Fruit fly (Drosophila melanogaster) whole organism, adult: Measurements from ENCODE around the gene CecB.
A peak's percentile ranks its signal among the peaks of the same experiment; 100 is the strongest.

Experiments
- CG11617 ChIP-seq: fragments of 200-800 bp; sonication (Bioruptor generic); optimal IDR thresholded peaks from 2 replicates; lab custom pipeline; 2017; ENCODE audit warnings: mild to moderate bottlenecking, missing biosample characterization, missing genetic modification reagents, missing genetic modification characterization
- CG12768 ChIP-seq: fragments of 200-800 bp; sonication (Bioruptor generic); optimal IDR thresholded peaks from 2 replicates; lab custom pipeline; 2017; ENCODE audit warnings: missing biosample characterization, missing genetic modification characterization, mild to moderate bottlenecking, moderate library complexity, missing genetic modification reagents
- CG14711 ChIP-seq: fragments of 200-800 bp; sonication (Bioruptor generic); optimal IDR thresholded peaks from 2 replicates; lab custom pipeline; 2018; ENCODE audit warnings: missing biosample characterization, mild to moderate bottlenecking, missing genetic modification characterization, moderate library complexity
- CG1620 ChIP-seq: fragments of 200-800 bp; sonication (Bioruptor generic); optimal IDR thresholded peaks from 2 replicates; lab custom pipeline; 2016; ENCODE audit warnings: missing biosample characterization, missing genetic modification characterization
- CG33017 ChIP-seq: fragments of 200-800 bp; sonication (Bioruptor generic); optimal IDR thresholded peaks from 2 replicates; lab custom pipeline; 2018; ENCODE audit warnings: missing biosample characterization, mild to moderate bottlenecking, missing genetic modification characterization, moderate library complexity
- CG5204 ChIP-seq: fragments of 200-800 bp; sonication (Bioruptor generic); optimal IDR thresholded peaks from 2 replicates; lab custom pipeline; 2016; ENCODE audit warnings: missing biosample characterization, missing genetic modification characterization
- CG7045 ChIP-seq: fragments of 200-800 bp; sonication (Bioruptor generic); optimal IDR thresholded peaks from 2 replicates; lab custom pipeline; 2017; ENCODE audit warnings: missing biosample characterization, mild to moderate bottlenecking, missing genetic modification characterization
- CG7101 ChIP-seq: fragments of 200-800 bp; sonication (Bioruptor generic); optimal IDR thresholded peaks from 2 replicates; lab custom pipeline; 2018; ENCODE audit warnings: missing biosample characterization, mild to moderate bottlenecking, missing genetic modification characterization, moderate library complexity
- Clk ChIP-seq: fragments of 200-800 bp; sonication (Bioruptor generic); optimal IDR thresholded peaks from 2 replicates; lab custom pipeline; 2017; ENCODE audit warnings: missing biosample characterization, missing genetic modification characterization
- Crg-1 ChIP-seq: fragments of 200-800 bp; sonication (Bioruptor generic); optimal IDR thresholded peaks from 2 replicates; lab custom pipeline; 2016; ENCODE audit warnings: missing biosample characterization, missing genetic modification characterization
- Hr96 ChIP-seq: fragments of 200-800 bp; sonication (Bioruptor generic); optimal IDR thresholded peaks from 2 replicates; lab custom pipeline; 2016; ENCODE audit warnings: missing biosample characterization, missing genetic modification characterization
- Mnt ChIP-seq: fragments of 200-800 bp; sonication (Bioruptor generic); optimal IDR thresholded peaks from 2 replicates; lab custom pipeline; 2016; ENCODE audit warnings: missing biosample characterization, mild to moderate bottlenecking, missing genetic modification characterization
- bab1 ChIP-seq: fragments of 200-800 bp; sonication (Bioruptor generic); optimal IDR thresholded peaks from 3 replicates; lab custom pipeline; 2019; ENCODE audit warnings: missing biosample characterization, mild to moderate bottlenecking, missing genetic modification characterization, moderate library complexity
- cic ChIP-seq: fragments of 200-800 bp; sonication (Bioruptor generic); optimal IDR thresholded peaks from 2 replicates; lab custom pipeline; 2017; ENCODE audit warnings: missing biosample characterization, mild to moderate bottlenecking, missing genetic modification characterization, moderate library complexity
- cnc ChIP-seq, 2 experiments: fragments of >200 bp; optimal IDR thresholded peaks; 2 replicates each; lab custom pipeline; 2017
- kay ChIP-seq: fragments of 200-800 bp; sonication (Bioruptor generic); peaks from one replicate; lab custom pipeline; 2016; ENCODE audit warnings: missing biosample characterization, missing genetic modification characterization, borderline replicate concordance
- ovo ChIP-seq: fragments of 200-800 bp; sonication (Bioruptor generic); optimal IDR thresholded peaks from 2 replicates; lab custom pipeline; 2016; ENCODE audit warnings: missing biosample characterization, missing genetic modification characterization
- pad ChIP-seq: fragments of 200-800 bp; sonication (Bioruptor generic); optimal IDR thresholded peaks from 3 replicates; lab custom pipeline; 2017; ENCODE audit warnings: missing biosample characterization, missing genetic modification characterization, mild to moderate bottlenecking, moderate library complexity, missing genetic modification reagents
- tj ChIP-seq: fragments of 200-800 bp; sonication (Bioruptor generic); optimal IDR thresholded peaks from 3 replicates; lab custom pipeline; 2017; ENCODE audit warnings: missing biosample characterization, mild to moderate bottlenecking, missing genetic modification characterization, moderate library complexity
- toe ChIP-seq: fragments of 200-800 bp; sonication (Bioruptor generic); optimal IDR thresholded peaks from 2 replicates; lab custom pipeline; 2016; ENCODE audit warnings: missing biosample characterization, missing genetic modification characterization

The CecB gene

DNA sequence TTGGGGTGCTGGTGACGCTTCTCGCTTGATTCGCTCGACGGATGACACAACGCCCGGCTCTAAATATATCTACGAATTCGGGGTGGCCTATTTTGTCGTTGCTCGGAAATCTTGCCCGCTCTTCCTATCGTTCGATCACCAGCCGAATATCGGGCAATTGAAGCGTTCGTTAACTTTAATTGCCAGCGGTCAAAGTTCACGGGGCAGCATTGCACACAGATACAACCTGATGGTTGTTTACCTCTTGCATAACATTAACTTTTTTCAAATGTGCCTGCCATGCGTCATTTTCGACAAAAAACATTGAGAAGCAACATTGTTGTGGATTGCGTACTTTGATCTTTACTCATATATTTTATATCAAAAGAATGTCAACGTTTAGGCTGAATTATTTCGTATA lies 15.8 kb downstream of the CecB start:
- TF ChIP-seq CG7101 (tag; lab: Kevin White, UChicago) = no peak

DNA sequence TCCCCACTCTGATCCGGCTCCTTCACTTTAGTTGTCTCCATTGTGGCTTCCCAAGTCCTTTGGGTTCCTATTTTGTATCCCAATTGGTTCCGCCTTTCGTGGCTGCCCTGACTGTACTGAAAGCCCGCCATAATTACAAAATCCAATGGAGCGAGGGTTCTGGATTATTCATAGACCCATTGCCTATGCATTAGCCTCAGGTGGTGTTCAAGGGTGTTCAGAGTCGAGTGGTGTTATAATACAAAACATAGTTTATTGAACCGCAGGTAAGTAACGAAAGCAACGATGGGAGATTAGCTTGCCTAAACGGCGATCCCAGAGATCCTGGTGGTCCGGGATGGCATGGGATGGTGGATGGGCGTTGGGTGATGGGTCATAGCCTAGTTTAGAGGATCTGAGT lies 17.5 kb downstream of the CecB start, which contains the start of gene CG15531:
CG15531 (minus strand) TSS at position 101 of the 400 bp plus-strand sequence.
- TF ChIP-seq tj (GFP tag; lab: Kevin White, UChicago) (no peak), CG12768 (GFP tag; lab: Kevin White, UChicago) (no peak), Clk (no peak), CG7045 (GFP tag; lab: Kevin White, UChicago) (no peak), toe (GFP tag; lab: Kevin White, UChicago) (no peak), CG5204 (GFP tag; lab: Kevin White, UChicago) (no peak), kay (GFP tag; lab: Kevin White, UChicago) (no peak), Crg-1 (GFP tag; lab: Kevin White, UChicago) (no peak), ovo (GFP tag; lab: Kevin White, UChicago) (no peak), Mnt (GFP tag; lab: Kevin White, UChicago) (no peak), bab1 (no peak), CG7101 (tag; lab: Kevin White, UChicago) (no peak)

DNA sequence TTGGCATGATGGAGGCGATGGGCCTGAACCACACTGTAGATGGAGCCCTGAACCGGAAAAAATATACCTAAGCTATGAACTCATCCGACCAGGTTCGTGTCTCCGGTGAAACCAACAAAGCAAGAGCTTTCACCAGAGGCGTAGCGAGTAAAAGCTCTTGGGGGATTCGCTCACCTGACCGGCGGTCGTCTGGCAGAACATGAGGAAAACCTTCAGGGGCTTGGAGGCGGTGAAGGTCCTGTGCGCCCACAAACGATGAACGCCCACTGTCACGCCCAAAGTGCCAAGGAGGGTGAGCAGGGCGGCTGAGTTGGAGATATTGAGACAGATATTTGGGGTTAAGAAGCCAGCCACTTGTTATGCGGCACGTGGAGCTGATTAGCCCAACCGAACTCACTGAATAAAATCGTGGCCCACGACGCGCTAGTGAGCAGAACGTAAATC lies 18.0 kb downstream of the CecB start:
- TF ChIP-seq ovo (GFP tag; lab: Kevin White, UChicago) = no peak
- TF ChIP-seq kay (GFP tag; lab: Kevin White, UChicago) = no peak
- TF ChIP-seq CG11617 (GFP tag; lab: Kevin White, UChicago) = peak; percentile 29
- TF ChIP-seq cic (GFP tag; lab: Kevin White, UChicago) = peak; percentile 10
- no peak for TF ChIP-seq pad
- TF ChIP-seq CG33017 (tag; lab: Kevin White, UChicago) = peak; percentile 19
- no peak for TF ChIP-seq toe (GFP tag; lab: Kevin White, UChicago)
- no peak for TF ChIP-seq Clk
- peak; percentile 80 for TF ChIP-seq bab1
- no peak for TF ChIP-seq CG7045 (GFP tag; lab: Kevin White, UChicago)
- TF ChIP-seq CG5204 (GFP tag; lab: Kevin White, UChicago) = no peak
- TF ChIP-seq CG1620 = peak; percentile 44
- TF ChIP-seq Hr96 (GFP tag; lab: Kevin White, UChicago) = no peak
- peak; percentile 20 for TF ChIP-seq CG14711
- no peak for TF ChIP-seq tj (GFP tag; lab: Kevin White, UChicago)
- no peak for TF ChIP-seq CG12768 (GFP tag; lab: Kevin White, UChicago)
- peak; percentile 54 for TF ChIP-seq CG7101 (tag; lab: Kevin White, UChicago)
- peak; percentile 22 for TF ChIP-seq Crg-1 (GFP tag; lab: Kevin White, UChicago)
- TF ChIP-seq cnc (optimal IDR thresholded peaks at IDR 0.05; lab: Kevin White, UChicago) = no peak
- TF ChIP-seq Mnt (GFP tag; lab: Kevin White, UChicago) = peak; percentile 84

DNA sequence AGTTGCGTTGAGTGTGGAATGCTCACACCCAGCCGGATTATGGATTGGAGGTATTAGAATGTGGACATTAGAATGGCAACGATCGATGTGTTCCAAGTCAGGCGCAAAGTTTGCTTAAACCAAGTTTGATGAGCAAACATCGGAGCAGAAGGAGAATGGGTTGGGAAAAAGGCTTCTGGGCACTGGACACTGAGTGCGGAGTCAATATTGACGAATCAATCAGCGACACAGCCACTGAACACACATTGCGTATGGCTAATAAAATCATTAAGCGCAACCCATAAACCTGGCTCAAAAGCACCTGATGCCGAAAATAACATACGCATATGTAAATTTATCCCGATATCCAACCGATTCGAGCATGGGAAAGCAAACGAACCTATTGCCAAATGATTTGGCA lies 19.8 kb downstream of the CecB start:
- TF ChIP-seq CG12768 (GFP tag; lab: Kevin White, UChicago) (no peak), CG14711 (no peak), ovo (GFP tag; lab: Kevin White, UChicago) (no peak), CG33017 (tag; lab: Kevin White, UChicago) (no peak), tj (GFP tag; lab: Kevin White, UChicago) (no peak)

DNA sequence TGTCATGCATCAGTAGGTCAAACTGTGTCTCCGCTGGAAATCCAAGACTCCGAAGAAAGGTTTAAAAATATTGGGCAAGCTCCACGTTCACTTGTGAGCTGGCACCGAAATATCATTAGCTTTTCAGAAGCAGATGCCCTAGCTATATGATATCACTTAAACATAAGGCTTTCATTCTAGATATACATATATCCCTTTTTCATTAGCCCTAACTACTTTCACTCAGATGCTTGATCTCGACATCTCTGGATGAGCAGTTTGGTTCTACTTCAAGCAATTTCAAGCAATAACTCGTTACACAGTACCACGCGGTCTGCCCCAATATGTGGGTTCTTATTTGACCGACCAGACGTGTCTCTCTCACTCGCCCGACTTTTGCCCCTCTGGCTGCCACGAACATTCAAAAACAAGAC lies 22.1 kb downstream of the CecB start:
- peak; percentile 46 for TF ChIP-seq tj (GFP tag; lab: Kevin White, UChicago)
- no peak for TF ChIP-seq CG12768 (GFP tag; lab: Kevin White, UChicago)

DNA sequence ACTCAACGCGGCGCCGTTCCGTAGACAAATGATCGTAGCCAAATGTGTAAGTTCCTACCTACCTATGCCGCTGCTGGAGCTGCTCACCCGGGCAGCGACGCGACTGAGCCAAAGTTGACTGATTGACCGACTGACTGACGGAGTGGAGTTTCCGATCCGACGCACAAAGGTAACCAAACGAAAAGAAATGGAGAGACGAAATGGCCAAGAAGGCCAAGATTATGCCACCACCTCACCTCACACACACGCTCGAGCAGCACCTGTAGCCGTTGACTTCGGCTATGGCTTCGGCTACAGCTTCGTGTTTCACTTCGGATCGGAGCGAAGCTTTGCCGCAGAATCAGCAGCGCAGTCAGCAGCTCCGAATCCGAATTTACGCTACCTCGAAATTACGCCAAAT lies 22.6 kb downstream of the CecB start, which contains the start of gene CG9747:
CG9747 (minus strand) TSS at position 206 of the 400 bp plus-strand sequence.
- TF ChIP-seq tj (GFP tag; lab: Kevin White, UChicago) = peak; percentile 90
- no peak for TF ChIP-seq kay (GFP tag; lab: Kevin White, UChicago)

DNA sequence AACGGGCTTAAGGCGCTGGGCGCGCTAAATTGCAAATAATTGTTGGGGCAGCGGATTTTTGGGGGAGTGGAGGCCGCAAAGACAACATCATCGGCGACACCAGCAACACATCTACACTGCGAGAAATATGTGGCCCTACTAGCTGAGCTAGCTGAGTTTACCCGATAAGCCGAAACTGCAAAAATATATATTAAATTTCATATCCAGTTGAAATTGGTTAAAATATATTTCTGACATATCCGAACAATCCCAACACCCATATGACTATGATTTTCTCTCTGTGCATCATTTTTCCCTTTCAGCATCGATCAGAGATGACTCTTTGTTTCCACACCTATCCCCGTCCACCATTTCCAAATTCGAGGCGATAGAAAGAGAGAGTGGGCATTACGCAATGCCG lies 23.8 kb downstream of the CecB start:
- TF ChIP-seq tj (GFP tag; lab: Kevin White, UChicago) (no peak), CG12768 (GFP tag; lab: Kevin White, UChicago) (no peak), CG14711 (no peak), Clk (no peak), CG33017 (tag; lab: Kevin White, UChicago) (no peak), Hr96 (GFP tag; lab: Kevin White, UChicago) (no peak), CG7045 (GFP tag; lab: Kevin White, UChicago) (no peak), toe (GFP tag; lab: Kevin White, UChicago) (no peak), bab1 (no peak), Crg-1 (GFP tag; lab: Kevin White, UChicago) (no peak), pad (no peak), CG5204 (GFP tag; lab: Kevin White, UChicago) (no peak), Mnt (GFP tag; lab: Kevin White, UChicago) (no peak)

DNA sequence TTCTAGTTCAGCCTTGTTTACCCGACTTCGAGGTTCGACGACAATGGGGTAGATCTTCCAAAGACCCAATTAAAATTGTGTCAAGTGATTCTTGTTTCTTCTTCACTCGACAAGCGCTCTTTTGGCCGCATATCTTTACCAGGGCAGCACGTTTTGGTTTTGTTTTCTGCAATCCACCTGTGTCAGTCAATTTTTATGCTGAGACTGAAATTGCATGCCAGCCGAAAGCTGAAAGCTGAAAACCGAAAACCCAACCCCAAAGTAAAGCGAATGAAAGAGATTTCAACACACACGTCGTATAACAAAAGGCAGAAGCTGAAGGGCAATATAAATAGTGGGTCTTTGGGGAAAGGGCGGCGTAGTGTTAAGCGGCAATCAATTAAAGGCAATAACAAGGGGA lies 24.2 kb downstream of the CecB start:
- TF ChIP-seq ovo (GFP tag; lab: Kevin White, UChicago) (no peak), Hr96 (GFP tag; lab: Kevin White, UChicago) (no peak), tj (GFP tag; lab: Kevin White, UChicago) (peak; percentile 99)
